Worm (Caenorhabditis elegans) whole organism, early embryonic: ENCODE measurements around the gene C50F4.10.

ENCODE experiments used
- B0310.2 ChIP-seq: sonication (generic microtip); optimal IDR thresholded peaks from 2 replicates; lab custom pipeline; 2016; ENCODE audit warnings: mild to moderate bottlenecking, missing genetic modification characterization, missing compliant biosample characterization
- F13C5.2 ChIP-seq: sonication (generic microtip); optimal IDR thresholded peaks from 2 replicates; lab custom pipeline; 2017; ENCODE audit warnings: mild to moderate bottlenecking, missing genetic modification characterization, inconsistent platforms, missing compliant biosample characterization
- aly-1 ChIP-seq: sonication (generic microtip); optimal IDR thresholded peaks from 2 replicates; lab custom pipeline; 2016; ENCODE audit warnings: missing genetic modification characterization, missing compliant biosample characterization
- ama-1 ChIP-seq: fragments of 150-350 bp; optimal IDR thresholded peaks from 2 replicates; lab custom pipeline; 2014
- ceh-13 ChIP-seq: fragments of 200-800 bp; sonication (Bioruptor generic); optimal IDR thresholded peaks from 2 replicates; lab custom pipeline; 2018; ENCODE audit warnings: mild to moderate bottlenecking, missing genetic modification characterization, missing compliant biosample characterization
- ceh-36 ChIP-seq: sonication (generic microtip); optimal IDR thresholded peaks from 2 replicates; lab custom pipeline; 2016; ENCODE audit warnings: missing genetic modification characterization, inconsistent platforms, missing compliant biosample characterization
- ets-7 ChIP-seq: sonication (generic microtip); optimal IDR thresholded peaks from 2 replicates; lab custom pipeline; 2016; ENCODE audit warnings: missing genotype, missing genetic modification characterization, missing compliant biosample characterization
- flt-1 ChIP-seq: fragments of 200-800 bp; sonication (Bioruptor generic); IDR thresholded peaks from 2 replicates; pipeline ENCODE4 v1.3.6; 2022; ENCODE audit warnings: missing genetic modification characterization, missing compliant biosample characterization
- hmbx-1 ChIP-seq: sonication (generic microtip); optimal IDR thresholded peaks from 2 replicates; lab custom pipeline; 2016; ENCODE audit warnings: mild to moderate bottlenecking, missing genetic modification characterization, missing compliant biosample characterization
- hmg-4 ChIP-seq: fragments of 200-800 bp; sonication (Bioruptor generic); optimal IDR thresholded peaks from 2 replicates; lab custom pipeline; 2018; ENCODE audit warnings: mild to moderate bottlenecking, missing genetic modification characterization, missing compliant biosample characterization
- hnd-1 ChIP-seq: sonication (generic microtip); optimal IDR thresholded peaks from 2 replicates; lab custom pipeline; 2016; ENCODE audit warnings: missing genetic modification characterization, missing compliant biosample characterization
- pes-1 ChIP-seq: fragments of 200-800 bp; sonication (Bioruptor generic); IDR thresholded peaks from 2 replicates; pipeline ENCODE4 v1.3.6; 2022; ENCODE audit warnings: missing genetic modification reagents, missing genetic modification characterization, missing compliant biosample characterization
- scrt-1 ChIP-seq: fragments of 200-800 bp; sonication (Bioruptor generic); IDR thresholded peaks from 2 replicates; pipeline ENCODE4 v1.3.6; 2022; ENCODE audit warnings: missing genetic modification characterization, missing compliant biosample characterization
- sea-1 ChIP-seq: fragments of 200-800 bp; sonication (Bioruptor generic); conservative IDR thresholded peaks from 2 replicates; pipeline ENCODE4 v1.3.6; 2022; ENCODE audit warnings: missing genetic modification characterization, missing compliant biosample characterization
- tbx-11 ChIP-seq: fragments of 200-800 bp; sonication (Bioruptor generic); IDR thresholded peaks from 2 replicates; pipeline ENCODE4 v1.3.6; 2022; ENCODE audit warnings: missing genetic modification characterization, missing compliant biosample characterization
- tbx-37 ChIP-seq: fragments of 200-800 bp; sonication (Bioruptor generic); conservative IDR thresholded peaks from 2 replicates; pipeline ENCODE4 v1.3.6; 2022; ENCODE audit warnings: missing genetic modification reagents, missing genetic modification characterization, missing compliant biosample characterization
- tra-4 ChIP-seq: sonication (generic microtip); optimal IDR thresholded peaks from 2 replicates; lab custom pipeline; 2017; ENCODE audit warnings: missing genetic modification characterization, missing compliant biosample characterization

Gene C50F4.10

ce11 chrV:9556668-9557067 is 25.3 kb upstream of the C50F4.10 start:
- TF ChIP-seq tbx-37 (GFP tag; lab: Robert Waterston, UW): no peak
- no peak for TF ChIP-seq tra-4
- no peak for TF ChIP-seq tbx-11 (GFP tag; lab: Robert Waterston, UW)
- TF ChIP-seq flt-1 (GFP tag; lab: Robert Waterston, UW): no peak
- no peak for TF ChIP-seq sea-1 (GFP tag; lab: Robert Waterston, UW)
- TF ChIP-seq hnd-1 (tag; lab: Kevin White, UChicago): no peak

DNA sequence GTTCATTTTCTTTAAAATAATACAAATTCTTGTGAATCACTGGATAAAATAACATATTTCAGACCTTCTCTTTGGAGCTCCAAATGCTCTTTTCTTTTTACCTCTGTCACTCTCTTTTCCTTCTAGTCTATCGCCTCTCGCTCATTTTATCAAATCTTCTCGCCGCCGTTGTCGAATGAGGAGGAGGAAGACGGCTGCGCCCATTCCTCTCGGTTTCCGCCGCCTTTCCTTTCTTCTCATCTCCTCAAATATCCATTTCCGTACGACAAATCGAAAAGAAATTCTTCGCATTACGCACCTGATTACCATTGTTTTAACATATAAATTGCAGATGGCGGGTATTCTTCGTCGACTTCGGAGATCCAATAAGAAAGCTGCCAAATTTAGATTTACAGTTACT is 18.9 kb upstream of the C50F4.10 start, which contains the start of gene ehbp-1:
Gene ehbp-1 (plus strand): TSS at position 332 of the 400 bp plus-strand sequence.
- TF ChIP-seq tra-4 (no peak), B0310.2 (no peak), hmbx-1 (tag; lab: Kevin White, UChicago) (no peak), F13C5.2 (tag; lab: Kevin White, UChicago) (no peak), hnd-1 (tag; lab: Kevin White, UChicago) (no peak), ets-7 (tag; lab: Kevin White, UChicago) (no peak), ama-1 (lab: Kevin White, UChicago) (no peak), pes-1 (GFP tag; lab: Robert Waterston, UW) (no peak), sea-1 (GFP tag; lab: Robert Waterston, UW) (no peak), scrt-1 (GFP tag; lab: Robert Waterston, UW) (no peak)

ce11 chrV:9549459-9549858 is 18.1 kb upstream of the C50F4.10 start, which contains the start of gene nstp-10:
nstp-10 (minus strand) TSS chrV:9549836.
- TF ChIP-seq tbx-37 (GFP tag; lab: Robert Waterston, UW) (no peak), pes-1 (GFP tag; lab: Robert Waterston, UW) (no peak), aly-1 (tag; lab: Kevin White, UChicago) (no peak), ceh-13 (GFP tag; lab: Kevin White, UChicago) (no peak), flt-1 (GFP tag; lab: Robert Waterston, UW) (no peak)

DNA sequence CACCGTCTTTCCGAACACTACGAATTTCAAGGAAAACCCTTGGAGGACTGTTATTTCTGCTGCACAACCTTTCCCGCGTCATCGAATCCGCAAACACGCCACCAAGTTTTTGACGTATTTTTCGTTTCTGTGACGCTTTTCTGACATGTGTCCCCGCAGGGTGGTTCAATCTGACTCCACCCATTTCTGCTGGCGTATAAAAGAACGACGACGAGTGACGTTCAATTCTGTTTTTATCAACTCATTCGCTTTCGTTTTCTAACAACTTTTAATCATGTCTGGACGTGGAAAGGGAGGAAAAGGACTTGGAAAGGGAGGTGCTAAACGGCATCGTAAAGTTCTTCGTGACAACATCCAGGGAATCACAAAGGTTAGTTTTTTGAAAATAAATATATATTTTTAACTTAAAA is 15.5 kb upstream of the C50F4.10 start, which contains the start of gene his-37:
Gene his-37 (plus strand): TSS at position 246 of the 410 bp plus-strand sequence.
- no peak for TF ChIP-seq tbx-11 (GFP tag; lab: Robert Waterston, UW)
- peak; percentile 41 for TF ChIP-seq tra-4
- TF ChIP-seq scrt-1 (GFP tag; lab: Robert Waterston, UW): no peak
- TF ChIP-seq ceh-13 (GFP tag; lab: Kevin White, UChicago): no peak
- peak; percentile 53; the same call in 1 of the 2 replicates for TF ChIP-seq pes-1 (GFP tag; lab: Robert Waterston, UW)
- peak; percentile 61 for TF ChIP-seq flt-1 (GFP tag; lab: Robert Waterston, UW)
- TF ChIP-seq hnd-1 (tag; lab: Kevin White, UChicago): no peak
- 0 out of 2 replicates have a peak, but pooled peaks have one; percentile 34 for TF ChIP-seq tbx-37 (GFP tag; lab: Robert Waterston, UW)
- no peak for TF ChIP-seq B0310.2
- no peak for TF ChIP-seq ets-7 (tag; lab: Kevin White, UChicago)
- TF ChIP-seq hmbx-1 (tag; lab: Kevin White, UChicago): peak; percentile 16
- no peak for TF ChIP-seq ama-1 (lab: Kevin White, UChicago)
- TF ChIP-seq F13C5.2 (tag; lab: Kevin White, UChicago): peak; percentile 41
- no peak for TF ChIP-seq ceh-36
- TF ChIP-seq hmg-4 (GFP tag; lab: Kevin White, UChicago): peak; percentile 64
- TF ChIP-seq sea-1 (GFP tag; lab: Robert Waterston, UW): no peak
- TF ChIP-seq aly-1 (tag; lab: Kevin White, UChicago): no peak

DNA sequence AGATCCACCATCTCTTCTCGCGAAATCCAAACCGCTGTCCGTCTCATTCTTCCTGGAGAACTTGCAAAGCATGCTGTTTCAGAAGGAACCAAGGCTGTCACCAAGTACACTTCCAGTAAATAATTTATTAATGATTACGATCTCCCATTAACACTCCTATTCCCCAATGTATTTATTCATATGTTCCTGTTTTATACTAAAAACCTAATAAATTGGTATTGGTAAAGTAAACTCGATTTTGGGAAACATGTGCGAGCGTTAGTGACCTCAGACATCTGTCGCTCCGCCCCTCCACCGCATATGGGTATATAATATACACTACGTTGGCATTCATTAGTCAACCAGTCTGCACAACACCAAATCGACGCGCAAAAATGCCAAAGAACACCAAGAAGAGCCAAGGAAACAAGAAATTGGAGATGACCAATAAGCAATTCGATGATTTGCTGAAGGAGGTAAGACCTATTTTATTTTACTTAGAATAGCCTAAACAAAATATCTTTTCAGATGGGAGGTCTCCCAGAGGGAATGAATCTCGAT is 14.7 kb upstream of the C50F4.10 start, which contains the start of gene C50F4.6:
Gene C50F4.6 (plus strand): TSS at position 51 of the 540 bp plus-strand sequence.
- TF ChIP-seq hnd-1 (tag; lab: Kevin White, UChicago): no peak
- TF ChIP-seq pes-1 (GFP tag; lab: Robert Waterston, UW): peak; percentile 58

DNA sequence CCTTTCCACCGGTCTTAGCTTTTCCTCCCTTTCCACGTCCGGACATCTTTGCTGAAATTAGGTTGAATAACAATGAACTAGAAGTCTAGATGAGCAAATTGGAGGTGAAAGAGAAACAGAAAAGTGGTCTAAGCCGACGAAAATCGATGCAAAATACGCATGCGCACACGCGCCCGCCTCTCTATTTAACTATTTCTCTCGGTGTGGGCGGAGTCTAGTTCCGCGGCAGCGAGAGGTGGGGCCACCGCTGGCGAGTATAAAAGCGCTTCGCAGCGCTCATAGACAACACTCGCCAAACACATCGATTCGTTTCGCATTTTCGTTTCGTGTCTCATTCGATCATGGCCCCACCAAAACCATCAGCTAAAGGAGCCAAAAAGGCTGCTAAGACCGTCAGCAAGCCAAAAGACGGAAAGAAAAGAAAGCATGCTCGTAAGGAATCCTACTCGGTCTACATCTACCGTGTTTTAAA is 13.9 kb upstream of the C50F4.10 start, which contains the start of the genes his-35 and his-41:
Gene his-35 (minus strand): TSS at position 51 of the 472 bp plus-strand sequence.
Gene his-41 (plus strand): TSS at position 299 of the 472 bp plus-strand sequence.
- TF ChIP-seq ama-1 (lab: Kevin White, UChicago): no peak
- TF ChIP-seq hnd-1 (tag; lab: Kevin White, UChicago): no peak
- TF ChIP-seq hmbx-1 (tag; lab: Kevin White, UChicago): no peak
- no peak for TF ChIP-seq ceh-13 (GFP tag; lab: Kevin White, UChicago)
- TF ChIP-seq sea-1 (GFP tag; lab: Robert Waterston, UW): no peak
- TF ChIP-seq hmg-4 (GFP tag; lab: Kevin White, UChicago): no peak
- TF ChIP-seq ets-7 (tag; lab: Kevin White, UChicago): no peak
- no peak for TF ChIP-seq B0310.2
- TF ChIP-seq tbx-37 (GFP tag; lab: Robert Waterston, UW): no peak
- TF ChIP-seq pes-1 (GFP tag; lab: Robert Waterston, UW): no peak
- TF ChIP-seq tra-4: no peak
- no peak for TF ChIP-seq flt-1 (GFP tag; lab: Robert Waterston, UW)
- TF ChIP-seq F13C5.2 (tag; lab: Kevin White, UChicago): no peak
- TF ChIP-seq aly-1 (tag; lab: Kevin White, UChicago): no peak
- no peak for TF ChIP-seq scrt-1 (GFP tag; lab: Robert Waterston, UW)
- TF ChIP-seq ceh-36: no peak
- no peak for TF ChIP-seq tbx-11 (GFP tag; lab: Robert Waterston, UW)

DNA sequence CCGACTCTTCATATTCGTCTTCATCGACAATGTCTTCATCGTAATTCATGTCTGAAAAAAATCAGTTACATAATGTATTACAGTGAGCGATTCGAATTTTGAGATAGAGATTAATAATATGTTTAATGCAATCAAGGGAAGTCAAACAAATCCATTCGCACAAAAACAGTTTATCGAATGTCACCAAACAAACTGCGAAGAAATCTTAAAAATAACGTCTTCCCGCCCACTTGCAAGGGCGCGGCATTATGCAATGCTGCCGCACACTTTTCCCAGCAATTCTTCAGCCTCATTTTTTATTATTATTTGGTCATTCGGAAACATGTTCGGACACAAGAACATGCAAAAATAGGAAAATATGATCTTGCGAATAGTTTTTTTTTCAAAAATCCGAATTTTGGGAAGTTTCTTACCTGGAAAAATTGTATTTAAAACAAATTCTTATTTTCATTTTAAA is 12.8 kb upstream of the C50F4.10 start, which contains the start of gene mdf-1:
Gene mdf-1 (minus strand): TSS at position 51 of the 457 bp plus-strand sequence.
- TF ChIP-seq B0310.2 (no peak), aly-1 (tag; lab: Kevin White, UChicago) (no peak), hmbx-1 (tag; lab: Kevin White, UChicago) (no peak), hmg-4 (GFP tag; lab: Kevin White, UChicago) (no peak), ceh-13 (GFP tag; lab: Kevin White, UChicago) (no peak), F13C5.2 (tag; lab: Kevin White, UChicago) (peak; percentile 31), ets-7 (tag; lab: Kevin White, UChicago) (no peak), ama-1 (lab: Kevin White, UChicago) (no peak), flt-1 (GFP tag; lab: Robert Waterston, UW) (peak; percentile 39; the same call in 1 of the 2 replicates), tbx-37 (GFP tag; lab: Robert Waterston, UW) (no peak; the same call in 1 of the 2 replicates), sea-1 (GFP tag; lab: Robert Waterston, UW) (no peak), ceh-36 (no peak), hnd-1 (tag; lab: Kevin White, UChicago) (no peak), scrt-1 (GFP tag; lab: Robert Waterston, UW) (no peak)
